Worm (Caenorhabditis elegans) whole organism, L4 larva: Measurements from ENCODE around the gene Y51H7C.12.

Source experiments
- Y105C5A.15 ChIP-seq: fragments of 200-800 bp; sonication (Bioruptor generic); IDR thresholded peaks from 2 replicates; pipeline ENCODE4 v1.3.6; 2022; ENCODE audit warnings: missing genetic modification characterization, missing compliant biosample characterization
- ama-1 ChIP-seq: fragments of 150-350 bp; optimal IDR thresholded peaks from 2 replicates; lab custom pipeline; 2014; ENCODE audit warnings: inconsistent platforms, mixed read lengths
- dmd-9 ChIP-seq: fragments of 200-800 bp; sonication (Bioruptor generic); IDR thresholded peaks from 2 replicates; pipeline ENCODE4 v1.3.6; 2022; ENCODE audit warnings: missing genetic modification reagents, missing genetic modification characterization, missing compliant biosample characterization
- egl-27 ChIP-seq: sonication (generic microtip); optimal IDR thresholded peaks from 3 replicates; lab custom pipeline; 2017; ENCODE audit warnings: missing biosample characterization, missing genetic modification reagents, missing genetic modification characterization
- fos-1 ChIP-seq: fragments of 150-350 bp; optimal IDR thresholded peaks from 2 replicates; lab custom pipeline; 2014; ENCODE audit warnings: missing biosample characterization, missing genetic modification characterization
- hmg-1.1 ChIP-seq: fragments of 200-800 bp; sonication (Bioruptor generic); IDR thresholded peaks from 2 replicates; pipeline ENCODE4 v1.3.6; 2022; ENCODE audit warnings: missing genetic modification reagents, missing genetic modification characterization, missing compliant biosample characterization
- jun-1 ChIP-seq: fragments of 150-350 bp; optimal IDR thresholded peaks from 2 replicates; lab custom pipeline; 2014; ENCODE audit warnings: missing biosample characterization, missing genetic modification reagents, missing genetic modification characterization
- skn-1 ChIP-seq: fragments of 150-350 bp; optimal IDR thresholded peaks from 2 replicates; lab custom pipeline; 2014; ENCODE audit warnings: missing biosample characterization, missing genetic modification characterization
- zip-2 ChIP-seq: fragments of 150-350 bp; optimal IDR thresholded peaks from 2 replicates; lab custom pipeline; 2014; ENCODE audit warnings: missing biosample characterization, missing genetic modification characterization

ce11 chrII:1482419-1482818, 35.9 kb upstream of the Y51H7C.12 start:
- TF ChIP-seq dmd-9 (GFP tag; lab: Robert Waterston, UW) (no peak), hmg-1.1 (GFP tag; lab: Robert Waterston, UW) (no peak), jun-1 (tag; lab: Kevin White, UChicago) (no peak), skn-1 (tag; lab: Kevin White, UChicago) (no peak), ama-1 (lab: Kevin White, UChicago) (no peak), egl-27 (tag; lab: Kevin White, UChicago) (no peak), Y105C5A.15 (GFP tag; lab: Robert Waterston, UW) (no peak), zip-2 (tag; lab: Kevin White, UChicago) (no peak), fos-1 (tag; lab: Kevin White, UChicago) (no peak)
